Worm (Caenorhabditis elegans) whole organism, late embryonic: ENCODE data around the gene F26F2.7.

Source experiments
- C38D4.7 ChIP-seq: fragments of 200-800 bp; sonication (Bioruptor generic); optimal IDR thresholded peaks from 2 replicates; lab custom pipeline; 2018; ENCODE audit warnings: mild to moderate bottlenecking, missing genetic modification characterization, moderate library complexity, missing compliant biosample characterization
- K02D7.2 ChIP-seq: sonication (generic microtip); optimal IDR thresholded peaks from 2 replicates; lab custom pipeline; 2017; ENCODE audit warnings: mild to moderate bottlenecking, missing genetic modification characterization, missing compliant biosample characterization
- K09A11.1 ChIP-seq: sonication (generic microtip); optimal IDR thresholded peaks from 2 replicates; lab custom pipeline; 2017; ENCODE audit warnings: antibody characterized with exemption, mild to moderate bottlenecking, missing genetic modification characterization, missing compliant biosample characterization; ENCODE audit not compliant: insufficient read depth
- ahr-1 ChIP-seq: sonication (generic microtip); optimal IDR thresholded peaks from 2 replicates; lab custom pipeline; 2016; ENCODE audit warnings: missing genetic modification characterization, missing compliant biosample characterization
- ama-1 ChIP-seq: fragments of 150-350 bp; optimal IDR thresholded peaks from 2 replicates; lab custom pipeline; 2014
- ceh-14 ChIP-seq: sonication (generic microtip); optimal IDR thresholded peaks from 2 replicates; lab custom pipeline; 2016; ENCODE audit warnings: missing genotype, missing genetic modification characterization, missing compliant biosample characterization
- ceh-18 ChIP-seq: sonication (generic microtip); optimal IDR thresholded peaks from 2 replicates; lab custom pipeline; 2016; ENCODE audit warnings: missing genetic modification characterization, missing compliant biosample characterization
- ceh-19 ChIP-seq: fragments of 200-800 bp; sonication (Bioruptor generic); optimal IDR thresholded peaks from 2 replicates; lab custom pipeline; 2018; ENCODE audit warnings: mild to moderate bottlenecking, missing genetic modification characterization, missing compliant biosample characterization
- ceh-22 ChIP-seq: sonication (generic microtip); optimal IDR thresholded peaks from 2 replicates; lab custom pipeline; 2017; ENCODE audit warnings: missing biosample characterization, missing genetic modification characterization
- ceh-24 ChIP-seq: sonication (generic microtip); optimal IDR thresholded peaks from 2 replicates; lab custom pipeline; 2016; ENCODE audit warnings: mild to moderate bottlenecking, missing genetic modification characterization, missing compliant biosample characterization
- ceh-30 ChIP-seq: fragments of 150-350 bp; optimal IDR thresholded peaks from 2 replicates; lab custom pipeline; 2014; ENCODE audit warnings: missing biosample characterization, missing genetic modification characterization
- ceh-31 ChIP-seq: sonication (generic microtip); optimal IDR thresholded peaks from 2 replicates; lab custom pipeline; 2016; ENCODE audit warnings: missing genetic modification characterization, missing compliant biosample characterization
- ceh-45 ChIP-seq: fragments of 200-800 bp; sonication (Bioruptor generic); IDR thresholded peaks from 2 replicates; pipeline ENCODE4 v1.3.6; 2022; ENCODE audit warnings: missing genetic modification reagents, missing genetic modification characterization, missing compliant biosample characterization
- ceh-9 ChIP-seq: sonication (generic microtip); optimal IDR thresholded peaks from 2 replicates; lab custom pipeline; 2016; ENCODE audit warnings: mild to moderate bottlenecking, missing genetic modification characterization, inconsistent platforms, missing compliant biosample characterization
- che-1 ChIP-seq: sonication (generic microtip); optimal IDR thresholded peaks from 2 replicates; lab custom pipeline; 2016; ENCODE audit warnings: mild to moderate bottlenecking, missing genetic modification characterization, missing compliant biosample characterization
- dmd-4 ChIP-seq: sonication (generic microtip); optimal IDR thresholded peaks from 2 replicates; lab custom pipeline; 2016; ENCODE audit warnings: borderline replicate concordance, missing genetic modification characterization, missing compliant biosample characterization
- eyg-1 ChIP-seq: sonication (generic microtip); optimal IDR thresholded peaks from 2 replicates; lab custom pipeline; 2016; ENCODE audit warnings: missing genotype, missing genetic modification characterization, missing compliant biosample characterization
- fkh-10 ChIP-seq: fragments of 150-350 bp; optimal IDR thresholded peaks from 2 replicates; lab custom pipeline; 2014; ENCODE audit warnings: missing biosample characterization, missing genetic modification reagents, missing genetic modification characterization
- fkh-6 ChIP-seq: sonication (generic microtip); optimal IDR thresholded peaks from 2 replicates; lab custom pipeline; 2016; ENCODE audit warnings: missing genetic modification characterization, missing compliant biosample characterization
- gmeb-2 ChIP-seq: sonication (generic microtip); optimal IDR thresholded peaks from 2 replicates; lab custom pipeline; 2016; ENCODE audit warnings: missing genetic modification characterization, inconsistent platforms, missing compliant biosample characterization
- hlh-30 ChIP-seq: sonication (generic microtip); optimal IDR thresholded peaks from 2 replicates; lab custom pipeline; 2017; ENCODE audit warnings: antibody characterized with exemption, missing genetic modification characterization, missing compliant biosample characterization; ENCODE audit not compliant: insufficient read depth
- hlh-6 ChIP-seq: sonication (generic microtip); optimal IDR thresholded peaks from 2 replicates; lab custom pipeline; 2016; ENCODE audit warnings: missing genotype, missing genetic modification characterization, missing compliant biosample characterization
- lim-6 ChIP-seq: sonication (generic microtip); optimal IDR thresholded peaks from 2 replicates; lab custom pipeline; 2016; ENCODE audit warnings: missing genetic modification characterization, missing compliant biosample characterization
- lin-11 ChIP-seq: fragments of 200-800 bp; sonication (Bioruptor generic); optimal IDR thresholded peaks from 2 replicates; lab custom pipeline; 2018; ENCODE audit warnings: mild to moderate bottlenecking, missing genetic modification characterization, missing compliant biosample characterization
- mec-3 ChIP-seq: sonication (generic microtip); optimal IDR thresholded peaks from 2 replicates; lab custom pipeline; 2016; ENCODE audit warnings: borderline replicate concordance, missing genetic modification characterization, missing compliant biosample characterization
- nfya-1 ChIP-seq: sonication (generic microtip); optimal IDR thresholded peaks from 2 replicates; lab custom pipeline; 2017; ENCODE audit warnings: missing genetic modification characterization, mild to moderate bottlenecking, missing compliant biosample characterization, antibody characterized with exemption, moderate library complexity
- nhr-232 ChIP-seq: sonication (generic microtip); optimal IDR thresholded peaks from 2 replicates; lab custom pipeline; 2016; ENCODE audit warnings: missing genetic modification characterization, missing compliant biosample characterization
- npax-4 ChIP-seq: sonication (generic microtip); optimal IDR thresholded peaks from 2 replicates; lab custom pipeline; 2016; ENCODE audit warnings: missing genetic modification characterization, missing compliant biosample characterization
- pha-2 ChIP-seq: sonication (generic microtip); optimal IDR thresholded peaks from 2 replicates; lab custom pipeline; 2017; ENCODE audit warnings: mild to moderate bottlenecking, missing genetic modification characterization, missing compliant biosample characterization
- pros-1 ChIP-seq: fragments of 150-350 bp; optimal IDR thresholded peaks from 2 replicates; lab custom pipeline; 2014; ENCODE audit warnings: missing biosample characterization, missing genetic modification reagents, missing genetic modification characterization
- ref-2 ChIP-seq: sonication (generic microtip); optimal IDR thresholded peaks from 2 replicates; lab custom pipeline; 2016; ENCODE audit warnings: missing genetic modification characterization, missing compliant biosample characterization
- rnt-1 ChIP-seq: sonication (generic microtip); optimal IDR thresholded peaks from 2 replicates; lab custom pipeline; 2016; ENCODE audit warnings: missing genetic modification characterization, missing compliant biosample characterization
- sdc-2 ChIP-seq: sonication (generic microtip); optimal IDR thresholded peaks from 2 replicates; lab custom pipeline; 2016; ENCODE audit warnings: missing genotype, missing genetic modification characterization, missing compliant biosample characterization
- sox-2 ChIP-seq: fragments of 200-800 bp; sonication (Bioruptor generic); IDR thresholded peaks from 2 replicates; pipeline ENCODE4 v1.3.6; 2022; ENCODE audit warnings: missing genetic modification reagents, missing genetic modification characterization, missing compliant biosample characterization
- sox-4 ChIP-seq: sonication (generic microtip); optimal IDR thresholded peaks from 2 replicates; lab custom pipeline; 2017; ENCODE audit warnings: mild to moderate bottlenecking, missing genetic modification characterization, inconsistent platforms, missing compliant biosample characterization
- syd-9 ChIP-seq: sonication (generic microtip); optimal IDR thresholded peaks from 2 replicates; lab custom pipeline; 2016; ENCODE audit warnings: mild to moderate bottlenecking, missing genetic modification characterization, moderate library complexity, missing compliant biosample characterization
- tbx-2 ChIP-seq: sonication (generic microtip); optimal IDR thresholded peaks from 2 replicates; lab custom pipeline; 2016; ENCODE audit warnings: missing genetic modification characterization, missing compliant biosample characterization
- ttx-3 ChIP-seq: sonication (generic microtip); optimal IDR thresholded peaks from 2 replicates; lab custom pipeline; 2016; ENCODE audit warnings: missing genetic modification reagents, missing genetic modification characterization, missing compliant biosample characterization
- unc-3 ChIP-seq, 2 experiments: fragments of 200-800 bp in 1 of 2; sonication (Bioruptor generic) in 1 of 2; sonication (generic microtip) in 1 of 2; conservative IDR thresholded peaks in 1 of 2; optimal IDR thresholded peaks in 1 of 2; 2 replicates each; pipeline versions ENCODE4 v1.3.6 to Lab custom; 2016 to 2022; ENCODE audit warnings: missing compliant biosample characterization in 2 of 2, missing genetic modification characterization in 2 of 2, missing genetic modification reagents in 1 of 2
- unc-55 ChIP-seq: sonication (generic microtip); optimal IDR thresholded peaks from 2 replicates; lab custom pipeline; 2017; ENCODE audit warnings: missing biosample characterization, missing genetic modification reagents, missing genetic modification characterization
- unc-86 ChIP-seq: sonication (generic microtip); optimal IDR thresholded peaks from 2 replicates; lab custom pipeline; 2016; ENCODE audit warnings: missing genetic modification characterization, missing compliant biosample characterization
- zip-5 ChIP-seq: sonication (generic microtip); optimal IDR thresholded peaks from 2 replicates; lab custom pipeline; 2016; ENCODE audit warnings: missing genetic modification characterization, missing compliant biosample characterization

F26F2.7 gene

ce11 chrV:20633619-20634018 lies 52.8 kb downstream of the F26F2.7 start, which contains the start of gene F46B3.15:
Gene F46B3.15, minus strand, starts transcription at chrV:20633719.
- TF ChIP-seq sdc-2 (tag; lab: Kevin White, UChicago) = no peak
- no peak for TF ChIP-seq lim-6 (tag; lab: Kevin White, UChicago)
- TF ChIP-seq ceh-9 (tag; lab: Kevin White, UChicago) = no peak
- TF ChIP-seq unc-86 (tag; lab: Kevin White, UChicago) = no peak
- TF ChIP-seq K02D7.2 (tag; lab: Kevin White, UChicago) = no peak
- no peak for TF ChIP-seq nfya-1 (tag; lab: Kevin White, UChicago)
- TF ChIP-seq dmd-4 (tag; lab: Kevin White, UChicago) = no peak
- no peak for TF ChIP-seq ceh-30 (tag; lab: Kevin White, UChicago)
- no peak for TF ChIP-seq pros-1 (tag; lab: Kevin White, UChicago)
- no peak for TF ChIP-seq fkh-10 (GFP tag; lab: Kevin White, UChicago)
- TF ChIP-seq che-1 (tag; lab: Kevin White, UChicago) = no peak
- no peak for TF ChIP-seq ama-1 (lab: Kevin White, UChicago)
- TF ChIP-seq ref-2 (tag; lab: Kevin White, UChicago) = no peak
- TF ChIP-seq hlh-6 = no peak
- TF ChIP-seq pha-2 (tag; lab: Kevin White, UChicago) = no peak
- TF ChIP-seq hlh-30 (tag; lab: Kevin White, UChicago) = no peak

- no peak for TF ChIP-seq eyg-1
- TF ChIP-seq lin-11 (tag; lab: Kevin White, UChicago) = no peak
These were observed 53.5 kb downstream of the F26F2.7 start, which contains the start of gene F46B3.16 for ce11 chrV:20634330-20634729. Gene F46B3.16, plus strand, starts transcription at chrV:20634630.

- TF ChIP-seq K09A11.1 (tag; lab: Kevin White, UChicago) = no peak
- no peak for TF ChIP-seq ceh-45 (GFP tag; lab: Robert Waterston, UW)
- no peak for TF ChIP-seq ahr-1
- no peak for TF ChIP-seq ceh-22 (tag; lab: Kevin White, UChicago)
- no peak for TF ChIP-seq mec-3
- TF ChIP-seq C38D4.7 = no peak
- TF ChIP-seq zip-5 (tag; lab: Kevin White, UChicago) = no peak
- TF ChIP-seq sox-2 = no peak
- TF ChIP-seq ceh-19 (GFP tag; lab: Kevin White, UChicago) = no peak
- TF ChIP-seq ttx-3 = no peak
- TF ChIP-seq syd-9 (tag; lab: Kevin White, UChicago) = no peak
- TF ChIP-seq ceh-14 (tag; lab: Kevin White, UChicago) = no peak
- no peak for TF ChIP-seq ceh-30 (tag; lab: Kevin White, UChicago)
- TF ChIP-seq sox-4 (tag; lab: Kevin White, UChicago) = no peak
- no peak for TF ChIP-seq nhr-232
- no peak for TF ChIP-seq rnt-1 (tag; lab: Kevin White, UChicago)
- no peak for TF ChIP-seq ceh-31 (tag; lab: Kevin White, UChicago)
- TF ChIP-seq tbx-2 (tag; lab: Kevin White, UChicago) = no peak
- no peak for TF ChIP-seq ref-2 (tag; lab: Kevin White, UChicago)
- TF ChIP-seq npax-4 (tag; lab: Kevin White, UChicago) = no peak
- TF ChIP-seq, all 69 proteins: peak for 0
These were observed 56.1 kb downstream of the F26F2.7 start, which contains the start of gene ttr-13 for ce11 chrV:20636855-20637254. Gene ttr-13, minus strand, starts transcription at chrV:20636955.

- TF ChIP-seq gmeb-2 (tag; lab: Kevin White, UChicago) (no peak), ceh-31 (tag; lab: Kevin White, UChicago) (no peak), ceh-19 (GFP tag; lab: Kevin White, UChicago) (no peak), ceh-18 (no peak), C38D4.7 (no peak), ceh-14 (tag; lab: Kevin White, UChicago) (no peak), rnt-1 (tag; lab: Kevin White, UChicago) (no peak), ceh-24 (tag; lab: Kevin White, UChicago) (no peak), mec-3 (no peak), hlh-6 (no peak), unc-55 (GFP tag; lab: Kevin White, UChicago) (no peak), nfya-1 (tag; lab: Kevin White, UChicago) (no peak), unc-3 (GFP tag; conservative IDR thresholded peaks at IDR 0.05; lab: Robert Waterston, UW) (no peak), unc-3 (tag; optimal IDR thresholded peaks at IDR 0.05; lab: Kevin White, UChicago) (no peak), fkh-6 (no peak), sox-2 (no peak)
These were observed 57.6 kb downstream of the F26F2.7 start, which contains the start of gene Y44A6B.3 for ce11 chrV:20638344-20638743. Gene Y44A6B.3, minus strand, starts transcription at chrV:20638444.
